Fruit fly (Drosophila melanogaster) whole organism, embryonic: ENCODE data around the gene CG32371.
A peak's percentile ranks its signal among the peaks of the same experiment; 100 is the strongest.

Source experiments
- Bdp1 ChIP-seq: fragments of 200-800 bp; sonication (Bioruptor generic); optimal IDR thresholded peaks from 3 replicates; lab custom pipeline; 2016; ENCODE audit warnings: missing biosample characterization, missing genetic modification characterization
- Bgb ChIP-seq: fragments of 200-800 bp; sonication (Bioruptor generic); IDR thresholded peaks from 2 replicates; pipeline ENCODE4 v1.3.6; 2022; ENCODE audit warnings: missing biosample characterization, missing genetic modification characterization; ENCODE audit not compliant: partially characterized antibody
- Bteb2 ChIP-seq: fragments of 200-800 bp; sonication (Bioruptor generic); optimal IDR thresholded peaks from 2 replicates; lab custom pipeline; 2016; ENCODE audit warnings: missing biosample characterization, missing genetic modification characterization
- CG12219 ChIP-seq: fragments of 200-800 bp; sonication (Bioruptor generic); optimal IDR thresholded peaks from 3 replicates; lab custom pipeline; 2018; ENCODE audit warnings: missing biosample characterization, mild to moderate bottlenecking, missing genetic modification characterization
- CG1233 ChIP-seq: fragments of 200-800 bp; sonication (Bioruptor generic); optimal IDR thresholded peaks from 4 replicates; lab custom pipeline; 2018; ENCODE audit warnings: missing biosample characterization, mild to moderate bottlenecking, missing genetic modification characterization
- CG13424 ChIP-seq: fragments of 200-800 bp; sonication (Bioruptor generic); optimal IDR thresholded peaks from 2 replicates; lab custom pipeline; 2019; ENCODE audit warnings: missing biosample characterization, mild to moderate bottlenecking, missing genetic modification characterization, moderate library complexity
- CG18619 ChIP-seq: fragments of 200-800 bp; sonication (Bioruptor generic); optimal IDR thresholded peaks from 3 replicates; lab custom pipeline; 2017; ENCODE audit warnings: missing biosample characterization, mild to moderate bottlenecking, missing genetic modification characterization
- CG2678 ChIP-seq: fragments of 200-800 bp; sonication (Bioruptor generic); optimal IDR thresholded peaks from 3 replicates; lab custom pipeline; 2019; ENCODE audit warnings: missing biosample characterization, mild to moderate bottlenecking, missing genetic modification characterization, moderate library complexity
- CG30403 ChIP-seq: fragments of 200-800 bp; sonication (Bioruptor generic); optimal IDR thresholded peaks from 3 replicates; lab custom pipeline; 2016; ENCODE audit warnings: missing biosample characterization, missing genetic modification characterization
- CG3163 ChIP-seq: fragments of 200-800 bp; sonication (Bioruptor generic); optimal IDR thresholded peaks from 3 replicates; lab custom pipeline; 2016; ENCODE audit warnings: missing biosample characterization, missing genetic modification characterization
- CG3726 ChIP-seq: fragments of 200-800 bp; sonication (Bioruptor generic); IDR thresholded peaks from 3 replicates; pipeline ENCODE4, ENCODE4 v1.3.6; 2022; ENCODE audit warnings: missing biosample characterization, missing genetic modification characterization
- CG4730 ChIP-seq: fragments of 200-800 bp; sonication (Bioruptor generic); IDR thresholded peaks from 2 replicates; pipeline ENCODE4 v1.3.6; 2022; ENCODE audit warnings: missing biosample characterization, missing genetic modification characterization
- CG4820 ChIP-seq: fragments of 200-800 bp; sonication (Bioruptor generic); optimal IDR thresholded peaks from 3 replicates; lab custom pipeline; 2016; ENCODE audit warnings: missing biosample characterization, missing genetic modification characterization
- CG6765 ChIP-seq: fragments of 200-800 bp; sonication (Bioruptor generic); optimal IDR thresholded peaks from 3 replicates; lab custom pipeline; 2017; ENCODE audit warnings: missing biosample characterization, mild to moderate bottlenecking, missing genetic modification characterization
- CG7372 ChIP-seq: fragments of 200-800 bp; sonication (Bioruptor generic); IDR thresholded peaks from 2 replicates; pipeline ENCODE4 v1.3.6; 2022; ENCODE audit warnings: missing biosample characterization, missing genetic modification characterization
- CG9797 ChIP-seq: fragments of 200-800 bp; sonication (Bioruptor generic); optimal IDR thresholded peaks from 3 replicates; lab custom pipeline; 2018; ENCODE audit warnings: missing biosample characterization, mild to moderate bottlenecking, missing genetic modification characterization
- Dfd ChIP-seq, 2 experiments: fragments of >200 bp; optimal IDR thresholded peaks; 2 replicates each; lab custom pipeline; 2017; ENCODE audit warnings: missing biosample characterization in 2 of 2, missing genetic modification characterization in 2 of 2
- Doc3 ChIP-seq: fragments of 200-800 bp; sonication (Bioruptor generic); IDR thresholded peaks from 3 replicates; pipeline ENCODE4 v1.3.6; 2022; ENCODE audit warnings: missing biosample characterization, missing genetic modification characterization; ENCODE audit not compliant: partially characterized antibody
- HmgZ ChIP-seq: fragments of 200-800 bp; sonication (Bioruptor generic); optimal IDR thresholded peaks from 2 replicates; lab custom pipeline; 2018; ENCODE audit warnings: missing biosample characterization, mild to moderate bottlenecking, missing genetic modification characterization
- Hr78 ChIP-seq, 2 experiments: fragments of 200-800 bp in 1 of 2; fragments of >200 bp in 1 of 2; sonication (Bioruptor generic) in 1 of 2; optimal IDR thresholded peaks; 2 replicates each; lab custom pipeline; 2017 to 2019; ENCODE audit warnings: missing biosample characterization in 2 of 2, missing genetic modification characterization in 2 of 2, mild to moderate bottlenecking in 1 of 2, moderate library complexity in 1 of 2
- Hsf ChIP-seq: fragments of 200-800 bp; sonication (Bioruptor generic); optimal IDR thresholded peaks from 3 replicates; lab custom pipeline; 2016; ENCODE audit warnings: missing biosample characterization, missing genetic modification characterization
- Ptx1 ChIP-seq: fragments of 200-800 bp; sonication (Bioruptor generic); IDR thresholded peaks from 2 replicates; pipeline ENCODE4 v1.3.6; 2022; ENCODE audit warnings: missing biosample characterization, missing genetic modification characterization
- Scr ChIP-seq: fragments of 200-800 bp; sonication (Bioruptor generic); IDR thresholded peaks from 2 replicates; pipeline ENCODE4 v1.3.6; 2022; ENCODE audit warnings: missing biosample characterization, missing genetic modification characterization; ENCODE audit not compliant: partially characterized antibody
- Sry-δ ChIP-seq: fragments of 200-800 bp; sonication (Bioruptor generic); optimal IDR thresholded peaks from 2 replicates; lab custom pipeline; 2016; ENCODE audit warnings: missing biosample characterization, missing genetic modification characterization
- Trl ChIP-seq, 3 experiments: fragments of >200 bp in 2 of 3; fragments of 200-800 bp in 1 of 3; sonication (Bioruptor generic) in 1 of 3; optimal IDR thresholded peaks; 2 replicates in 1 of 3; 3 replicates in 2 of 3; lab custom pipeline; 2016 to 2017; ENCODE audit warnings: missing biosample characterization in 1 of 3, missing genetic modification characterization in 1 of 3
- Usf ChIP-seq: fragments of 200-800 bp; sonication (Bioruptor generic); optimal IDR thresholded peaks from 2 replicates; lab custom pipeline; 2017; ENCODE audit warnings: missing genotype, missing biosample characterization, missing genetic modification characterization
- abd-A ChIP-seq: fragments of 200-800 bp; sonication (Bioruptor generic); optimal IDR thresholded peaks from 3 replicates; lab custom pipeline; 2019; ENCODE audit warnings: missing biosample characterization, mild to moderate bottlenecking, missing genetic modification characterization, moderate library complexity
- bab2 ChIP-seq: fragments of 200-800 bp; sonication (Bioruptor generic); optimal IDR thresholded peaks from 2 replicates; lab custom pipeline; 2016; ENCODE audit warnings: missing biosample characterization, missing genetic modification characterization
- bcd ChIP-seq: fragments of 200-800 bp; sonication (Bioruptor generic); optimal IDR thresholded peaks from 2 replicates; lab custom pipeline; 2017; ENCODE audit warnings: missing biosample characterization, mild to moderate bottlenecking, missing genetic modification characterization
- btn ChIP-seq: fragments of 200-800 bp; sonication (Bioruptor generic); optimal IDR thresholded peaks from 2 replicates; lab custom pipeline; 2016; ENCODE audit warnings: missing biosample characterization, missing genetic modification characterization
- chinmo ChIP-seq: fragments of 200-800 bp; sonication (Bioruptor generic); IDR thresholded peaks from 4 replicates; pipeline ENCODE4 v1.3.6; 2022; ENCODE audit warnings: missing biosample characterization, missing genetic modification characterization; ENCODE audit not compliant: partially characterized antibody
- danr ChIP-seq: fragments of 200-800 bp; sonication (Bioruptor generic); IDR thresholded peaks from 2 replicates; pipeline ENCODE4 v1.3.6; 2022; ENCODE audit warnings: missing biosample characterization, missing genetic modification characterization
- ems ChIP-seq: fragments of 200-800 bp; sonication (Bioruptor generic); optimal IDR thresholded peaks from 3 replicates; lab custom pipeline; 2016; ENCODE audit warnings: missing biosample characterization, missing genetic modification characterization
- fru ChIP-seq: fragments of >200 bp; optimal IDR thresholded peaks from 2 replicates; lab custom pipeline; 2017
- gfzf ChIP-seq: fragments of 200-800 bp; sonication (Bioruptor generic); optimal IDR thresholded peaks from 2 replicates; lab custom pipeline; 2016; ENCODE audit warnings: missing biosample characterization, mild to moderate bottlenecking, missing genetic modification characterization, moderate library complexity
- kni ChIP-seq: fragments of 200-800 bp; sonication (Bioruptor generic); optimal IDR thresholded peaks from 3 replicates; lab custom pipeline; 2017; ENCODE audit warnings: mild to moderate bottlenecking, missing biosample characterization, missing genetic modification reagents, missing genetic modification characterization
- oc ChIP-seq: fragments of 200-800 bp; sonication (Bioruptor generic); optimal IDR thresholded peaks from 2 replicates; lab custom pipeline; 2018; ENCODE audit warnings: missing biosample characterization, mild to moderate bottlenecking, missing genetic modification characterization, moderate library complexity
- pho ChIP-seq: fragments of 200-800 bp; sonication (Bioruptor generic); optimal IDR thresholded peaks from 2 replicates; lab custom pipeline; 2016; ENCODE audit warnings: missing biosample characterization, missing genetic modification characterization
- sd ChIP-seq: fragments of 200-800 bp; sonication (Bioruptor generic); optimal IDR thresholded peaks from 3 replicates; lab custom pipeline; 2018; ENCODE audit warnings: missing biosample characterization, mild to moderate bottlenecking, missing genetic modification characterization, moderate library complexity
- sens ChIP-seq: fragments of 200-800 bp; sonication (Bioruptor generic); peaks from one replicate; lab custom pipeline; 2016; ENCODE audit warnings: missing biosample characterization, missing genetic modification characterization
- seq ChIP-seq: fragments of 200-800 bp; sonication (Bioruptor generic); IDR thresholded peaks from 2 replicates; pipeline ENCODE4 v1.3.6; 2022; ENCODE audit warnings: missing biosample characterization, missing genetic modification characterization
- sqz ChIP-seq: fragments of 200-800 bp; sonication (Bioruptor generic); optimal IDR thresholded peaks from 3 replicates; lab custom pipeline; 2018; ENCODE audit warnings: missing biosample characterization, mild to moderate bottlenecking, missing genetic modification characterization
- sr ChIP-seq: fragments of 200-800 bp; sonication (Bioruptor generic); IDR thresholded peaks from 3 replicates; pipeline ENCODE4 v1.3.6; 2022; ENCODE audit warnings: missing biosample characterization, missing genetic modification characterization
- toy ChIP-seq: fragments of 200-800 bp; sonication (Bioruptor generic); IDR thresholded peaks from 2 replicates; pipeline ENCODE4 v1.3.6; 2022; ENCODE audit warnings: missing biosample characterization, missing genetic modification characterization
- vfl ChIP-seq: fragments of 200-800 bp; sonication (Bioruptor generic); optimal IDR thresholded peaks from 2 replicates; lab custom pipeline; 2016; ENCODE audit warnings: missing biosample characterization, missing genetic modification characterization

The CG32371 gene

DNA sequence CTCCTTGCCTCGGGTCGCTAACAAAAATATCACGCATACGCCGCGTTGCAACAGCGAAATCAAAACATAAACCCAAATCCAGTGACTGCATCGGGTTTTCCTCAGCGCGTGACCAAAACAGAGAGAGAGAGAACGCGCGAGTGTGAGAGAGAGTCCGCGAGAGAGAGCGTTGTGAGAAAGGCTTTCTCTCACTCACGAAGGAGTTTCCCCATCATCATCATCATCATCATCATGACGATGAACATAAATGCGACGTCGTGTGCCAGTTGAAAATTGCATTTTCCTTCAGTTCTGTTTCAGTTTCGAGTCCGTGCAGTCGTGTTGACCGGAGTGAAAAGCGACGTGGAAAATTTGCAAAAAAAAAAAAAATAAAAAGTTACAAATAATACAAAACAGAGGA lies 21.1 kb downstream of the CG32371 start, which contains the start of gene CG13685:
Gene CG13685, plus strand, starts transcription at position 301 of the 400 bp plus-strand sequence.
- TF ChIP-seq btn (GFP tag; lab: Kevin White, UChicago): no peak
- TF ChIP-seq danr (GFP tag; lab: Robert Waterston, UW): no peak
- TF ChIP-seq CG3726 (GFP tag; lab: Robert Waterston, UW): no peak
- no peak for TF ChIP-seq kni
- TF ChIP-seq Bgb (GFP tag; lab: Robert Waterston, UW): no peak
- TF ChIP-seq Trl (optimal IDR thresholded peaks at IDR 0.05; lab: Kevin White, UChicago): peak; percentile 27 to 34
- no peak for TF ChIP-seq Trl (GFP tag; optimal IDR thresholded peaks at IDR 0.05; lab: Kevin White, UChicago)
- TF ChIP-seq seq (GFP tag; lab: Robert Waterston, UW): no peak
- no peak for TF ChIP-seq CG18619 (GFP tag; lab: Kevin White, UChicago)
- TF ChIP-seq CG7372 (GFP tag; lab: Robert Waterston, UW): peak; percentile 16; the same call in 1 of the 2 replicates

dm6 chr3L:7743741-7744140 lies 24.4 kb downstream of the CG32371 start:
- TF ChIP-seq chinmo (GFP tag; lab: Robert Waterston, UW) (peak; percentile 94; the same call in 3 of the 4 replicates), sqz (GFP tag; lab: Kevin White, UChicago) (peak; percentile 65), CG4730 (GFP tag; lab: Robert Waterston, UW) (no peak), abd-A (tag; lab: Kevin White, UChicago) (peak; percentile 37), Bteb2 (no peak), sr (GFP tag; lab: Robert Waterston, UW) (peak; percentile 69; the same call in 1 of the 3 replicates), sd (tag; lab: Kevin White, UChicago) (peak; percentile 48), CG3163 (GFP tag; lab: Kevin White, UChicago) (peak; percentile 59), Trl (optimal IDR thresholded peaks at IDR 0.05; lab: Kevin White, UChicago) (peak in 1 of 2 experiments; percentile 20), Trl (GFP tag; optimal IDR thresholded peaks at IDR 0.05; lab: Kevin White, UChicago) (no peak), oc (peak; percentile 30), CG30403 (GFP tag; lab: Kevin White, UChicago) (no peak), Hr78 (GFP tag; optimal IDR thresholded peaks at IDR 0.05; lab: Kevin White, UChicago) (peak in 1 of 2 experiments; percentile 20)

DNA sequence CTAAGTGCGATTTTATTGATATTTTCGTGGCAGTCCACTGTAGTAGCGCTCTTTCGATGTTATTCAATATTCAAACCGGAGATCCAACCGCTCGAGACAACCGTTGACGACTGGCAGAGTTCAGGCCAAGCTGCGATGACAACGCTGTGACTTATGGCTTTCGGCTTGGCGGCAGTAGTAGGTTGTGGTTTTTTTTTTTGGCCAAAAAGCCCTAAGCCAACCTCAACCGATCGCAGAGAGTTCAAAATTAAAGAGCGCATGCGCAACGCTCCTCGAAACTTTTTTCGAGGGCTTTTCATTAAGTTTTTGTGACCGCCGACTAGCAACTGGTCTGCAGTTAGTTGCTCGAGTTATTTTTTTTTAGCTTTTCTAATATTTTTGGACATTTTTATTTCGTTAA lies 25.2 kb downstream of the CG32371 start, which contains the start of gene Snmp2:
Gene Snmp2, minus strand, starts transcription at position 101 of the 400 bp plus-strand sequence.
- TF ChIP-seq bcd (GFP tag; lab: Kevin White, UChicago) (no peak), gfzf (GFP tag; lab: Kevin White, UChicago) (no peak), fru (lab: Kevin White, UChicago) (no peak), sqz (GFP tag; lab: Kevin White, UChicago) (peak; percentile 45), CG3163 (GFP tag; lab: Kevin White, UChicago) (peak; percentile 65), CG4820 (GFP tag; lab: Kevin White, UChicago) (no peak), Hsf (no peak), Bdp1 (GFP tag; lab: Kevin White, UChicago) (no peak), Dfd (GFP tag; optimal IDR thresholded peaks at IDR 0.05; lab: Kevin White, UChicago) (no peak), ems (GFP tag; lab: Kevin White, UChicago) (no peak), Sry-δ (GFP tag; lab: Kevin White, UChicago) (no peak), CG1233 (GFP tag; lab: Kevin White, UChicago) (no peak), pho (GFP tag; lab: Kevin White, UChicago) (no peak), HmgZ (tag; lab: Kevin White, UChicago) (no peak), Ptx1 (GFP tag; lab: Robert Waterston, UW) (no peak), toy (no peak), CG6765 (GFP tag; lab: Kevin White, UChicago) (no peak), CG2678 (tag; lab: Kevin White, UChicago) (no peak), Usf (no peak), chinmo (GFP tag; lab: Robert Waterston, UW) (0 out of 4 replicates have a peak, but pooled peaks have one; percentile 6), CG9797 (no peak), abd-A (tag; lab: Kevin White, UChicago) (no peak), Doc3 (no peak), bab2 (no peak), vfl (GFP tag; lab: Kevin White, UChicago) (no peak), sens (no peak), CG13424 (tag; lab: Kevin White, UChicago) (no peak), CG12219 (GFP tag; lab: Kevin White, UChicago) (no peak), Trl (optimal IDR thresholded peaks at IDR 0.05; lab: Kevin White, UChicago) (peak in 1 of 2 experiments; percentile 1), Trl (GFP tag; optimal IDR thresholded peaks at IDR 0.05; lab: Kevin White, UChicago) (no peak), Scr (GFP tag; lab: Robert Waterston, UW) (no peak)
